Worm (Caenorhabditis elegans) whole organism, early embryonic: ENCODE data around the gene C46A5.4.

Experiments used
- B0310.2 ChIP-seq: sonication (generic microtip); optimal IDR thresholded peaks from 2 replicates; lab custom pipeline; 2016; ENCODE audit warnings: mild to moderate bottlenecking, missing genetic modification characterization, missing compliant biosample characterization
- F13C5.2 ChIP-seq: sonication (generic microtip); optimal IDR thresholded peaks from 2 replicates; lab custom pipeline; 2017; ENCODE audit warnings: mild to moderate bottlenecking, missing genetic modification characterization, inconsistent platforms, missing compliant biosample characterization
- aly-1 ChIP-seq: sonication (generic microtip); optimal IDR thresholded peaks from 2 replicates; lab custom pipeline; 2016; ENCODE audit warnings: missing genetic modification characterization, missing compliant biosample characterization
- ama-1 ChIP-seq: fragments of 150-350 bp; optimal IDR thresholded peaks from 2 replicates; lab custom pipeline; 2014
- ceh-13 ChIP-seq: fragments of 200-800 bp; sonication (Bioruptor generic); optimal IDR thresholded peaks from 2 replicates; lab custom pipeline; 2018; ENCODE audit warnings: mild to moderate bottlenecking, missing genetic modification characterization, missing compliant biosample characterization
- ceh-36 ChIP-seq: sonication (generic microtip); optimal IDR thresholded peaks from 2 replicates; lab custom pipeline; 2016; ENCODE audit warnings: missing genetic modification characterization, inconsistent platforms, missing compliant biosample characterization
- ets-7 ChIP-seq: sonication (generic microtip); optimal IDR thresholded peaks from 2 replicates; lab custom pipeline; 2016; ENCODE audit warnings: missing genotype, missing genetic modification characterization, missing compliant biosample characterization
- flt-1 ChIP-seq: fragments of 200-800 bp; sonication (Bioruptor generic); IDR thresholded peaks from 2 replicates; pipeline ENCODE4 v1.3.6; 2022; ENCODE audit warnings: missing genetic modification characterization, missing compliant biosample characterization
- hmbx-1 ChIP-seq: sonication (generic microtip); optimal IDR thresholded peaks from 2 replicates; lab custom pipeline; 2016; ENCODE audit warnings: mild to moderate bottlenecking, missing genetic modification characterization, missing compliant biosample characterization
- hmg-4 ChIP-seq: fragments of 200-800 bp; sonication (Bioruptor generic); optimal IDR thresholded peaks from 2 replicates; lab custom pipeline; 2018; ENCODE audit warnings: mild to moderate bottlenecking, missing genetic modification characterization, missing compliant biosample characterization
- hnd-1 ChIP-seq: sonication (generic microtip); optimal IDR thresholded peaks from 2 replicates; lab custom pipeline; 2016; ENCODE audit warnings: missing genetic modification characterization, missing compliant biosample characterization
- pes-1 ChIP-seq: fragments of 200-800 bp; sonication (Bioruptor generic); IDR thresholded peaks from 2 replicates; pipeline ENCODE4 v1.3.6; 2022; ENCODE audit warnings: missing genetic modification reagents, missing genetic modification characterization, missing compliant biosample characterization
- scrt-1 ChIP-seq: fragments of 200-800 bp; sonication (Bioruptor generic); IDR thresholded peaks from 2 replicates; pipeline ENCODE4 v1.3.6; 2022; ENCODE audit warnings: missing genetic modification characterization, missing compliant biosample characterization
- sea-1 ChIP-seq: fragments of 200-800 bp; sonication (Bioruptor generic); conservative IDR thresholded peaks from 2 replicates; pipeline ENCODE4 v1.3.6; 2022; ENCODE audit warnings: missing genetic modification characterization, missing compliant biosample characterization
- tbx-11 ChIP-seq: fragments of 200-800 bp; sonication (Bioruptor generic); IDR thresholded peaks from 2 replicates; pipeline ENCODE4 v1.3.6; 2022; ENCODE audit warnings: missing genetic modification characterization, missing compliant biosample characterization
- tbx-37 ChIP-seq: fragments of 200-800 bp; sonication (Bioruptor generic); conservative IDR thresholded peaks from 2 replicates; pipeline ENCODE4 v1.3.6; 2022; ENCODE audit warnings: missing genetic modification reagents, missing genetic modification characterization, missing compliant biosample characterization
- tra-4 ChIP-seq: sonication (generic microtip); optimal IDR thresholded peaks from 2 replicates; lab custom pipeline; 2017; ENCODE audit warnings: missing genetic modification characterization, missing compliant biosample characterization

C46A5.4 gene

DNA sequence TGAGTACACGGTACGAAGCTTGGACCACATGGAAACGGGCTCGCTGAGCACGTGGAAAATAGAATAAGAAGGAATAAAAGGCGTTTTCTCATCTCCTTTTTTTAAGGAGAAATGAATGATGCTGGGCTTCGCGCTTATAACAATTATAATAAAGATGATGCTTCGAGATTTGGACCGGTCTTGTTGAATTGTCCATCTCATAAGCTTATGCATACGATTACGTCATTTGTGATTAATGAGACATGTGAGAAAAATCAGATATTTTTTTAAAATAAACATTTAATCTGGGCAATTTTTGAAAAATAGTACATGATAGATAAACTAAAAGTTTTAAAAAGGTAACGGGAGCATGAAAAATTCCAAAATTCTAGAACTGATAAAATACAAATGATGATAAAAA is at the start of gene C46A5.4:
Gene C46A5.4, minus strand, starts transcription at position 101 of the 400 bp plus-strand sequence.
- TF ChIP-seq ama-1 (no peak), sea-1 (GFP tag; lab: Robert Waterston, UW) (no peak), B0310.2 (tag; lab: Kevin White, UChicago) (no peak), tbx-37 (GFP tag; lab: Robert Waterston, UW) (no peak), ets-7 (tag; lab: Kevin White, UChicago) (no peak), hmg-4 (GFP tag; lab: Kevin White, UChicago) (no peak)

ce11 chrIV:7804740-7805139 is 47.6 kb upstream of the C46A5.4 start, which contains the start of gene C33H5.2:
TSS of gene C33H5.2 (plus strand) at chrIV:7805040.
- TF ChIP-seq tra-4 (tag; lab: Kevin White, UChicago): no peak

DNA sequence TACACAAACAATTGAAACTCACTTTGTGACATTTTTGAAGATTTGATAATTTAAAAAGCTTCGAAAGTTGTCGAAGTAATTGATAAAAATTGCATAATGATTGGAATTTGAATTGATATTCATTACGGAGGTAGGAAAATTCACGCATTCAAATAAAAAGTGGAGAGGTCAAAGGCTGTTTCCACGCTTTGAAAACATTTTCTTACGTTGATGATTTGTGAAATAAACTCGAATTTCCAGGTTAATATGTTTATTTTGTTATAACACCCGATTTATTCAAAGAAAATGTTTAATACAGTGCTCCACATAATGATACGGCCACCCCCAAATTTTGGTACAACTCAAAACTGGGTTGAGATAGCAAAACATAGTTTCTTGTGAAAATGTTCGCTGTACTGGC is 46.1 kb upstream of the C46A5.4 start, which contains the start of gene C33H5.16:
Gene C33H5.16, minus strand, starts transcription at position 101 of the 400 bp plus-strand sequence.
- TF ChIP-seq hmg-4 (GFP tag; lab: Kevin White, UChicago) (no peak), B0310.2 (tag; lab: Kevin White, UChicago) (no peak), sea-1 (GFP tag; lab: Robert Waterston, UW) (no peak), tra-4 (tag; lab: Kevin White, UChicago) (no peak), pes-1 (GFP tag; lab: Robert Waterston, UW) (no peak), hmbx-1 (tag; lab: Kevin White, UChicago) (no peak), hnd-1 (tag; lab: Kevin White, UChicago) (no peak), ceh-36 (tag; lab: Kevin White, UChicago) (no peak), ceh-13 (GFP tag; lab: Kevin White, UChicago) (no peak), F13C5.2 (tag; lab: Kevin White, UChicago) (no peak), flt-1 (GFP tag; lab: Robert Waterston, UW) (no peak), aly-1 (tag; lab: Kevin White, UChicago) (no peak), tbx-37 (GFP tag; lab: Robert Waterston, UW) (no peak), scrt-1 (GFP tag; lab: Robert Waterston, UW) (no peak), ama-1 (no peak)

DNA sequence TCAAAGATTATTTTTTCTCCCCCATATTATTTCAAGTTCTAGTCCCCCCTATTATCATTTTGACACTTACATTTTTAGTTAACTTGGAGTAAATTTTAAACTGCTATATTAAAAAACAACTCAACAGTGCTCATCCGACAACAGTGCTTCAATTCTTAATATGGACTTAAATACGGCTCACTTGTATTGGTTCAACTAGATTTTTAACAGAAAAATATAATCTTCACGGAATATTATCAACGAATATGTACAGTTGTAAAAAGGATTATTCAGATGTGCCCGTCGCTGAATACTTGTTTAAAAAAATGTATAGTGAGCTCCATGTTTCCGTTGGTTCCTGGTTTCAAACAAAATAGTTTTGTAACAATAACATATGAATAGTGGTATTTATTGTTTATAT is 43.2 kb upstream of the C46A5.4 start:
- TF ChIP-seq scrt-1 (GFP tag; lab: Robert Waterston, UW) (no peak), tbx-11 (no peak), ama-1 (no peak), pes-1 (GFP tag; lab: Robert Waterston, UW) (no peak), flt-1 (GFP tag; lab: Robert Waterston, UW) (no peak)

ce11 chrIV:7796432-7797113 is 39.4 kb upstream of the C46A5.4 start, which contains the start of gene sgo-1:
TSS of gene sgo-1 (minus strand) at chrIV:7796482.
- no peak for TF ChIP-seq hmbx-1 (tag; lab: Kevin White, UChicago)

- TF ChIP-seq B0310.2 (tag; lab: Kevin White, UChicago) (no peak), scrt-1 (GFP tag; lab: Robert Waterston, UW) (no peak), ama-1 (no peak), flt-1 (GFP tag; lab: Robert Waterston, UW) (no peak), hnd-1 (tag; lab: Kevin White, UChicago) (no peak), ceh-36 (tag; lab: Kevin White, UChicago) (no peak)
These were observed 37.6 kb upstream of the C46A5.4 start, which contains the start of gene ntp-1 for ce11 chrIV:7794709-7795108. TSS of gene ntp-1 (minus strand) at chrIV:7794809.

DNA sequence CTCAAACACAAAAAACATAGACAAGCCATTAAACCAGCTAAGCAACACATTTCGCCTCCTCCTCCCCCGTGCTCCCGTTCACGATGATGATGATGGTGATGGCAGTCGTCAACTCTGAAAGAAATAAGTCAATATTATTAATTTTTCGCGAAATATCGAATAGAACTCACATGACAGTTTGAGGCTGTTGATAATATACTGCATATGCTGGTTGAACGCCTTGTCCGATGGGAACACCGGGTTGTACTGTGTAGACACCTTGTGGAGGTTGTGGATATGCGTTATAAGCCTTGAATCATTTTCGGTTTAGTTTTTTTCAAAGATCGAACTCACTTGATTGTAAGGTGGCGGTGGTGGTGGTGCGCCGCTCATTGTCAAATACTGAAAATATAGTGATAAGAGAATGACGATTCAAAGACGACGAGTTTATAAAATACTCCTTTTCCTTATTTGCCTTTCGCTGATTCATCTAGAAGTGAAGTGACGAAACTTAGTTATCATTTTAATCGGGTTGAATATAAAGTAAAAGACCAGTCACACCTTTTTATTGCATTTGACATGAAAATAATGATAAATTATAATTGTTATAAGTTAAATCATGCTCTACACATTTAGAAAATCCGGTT is 34.8 kb upstream of the C46A5.4 start, which contains the start of gene C33H5.13:
Gene C33H5.13, minus strand, starts transcription at position 443 of the 626 bp plus-strand sequence.
- no peak for TF ChIP-seq hmbx-1 (tag; lab: Kevin White, UChicago)
- no peak for TF ChIP-seq pes-1 (GFP tag; lab: Robert Waterston, UW)

DNA sequence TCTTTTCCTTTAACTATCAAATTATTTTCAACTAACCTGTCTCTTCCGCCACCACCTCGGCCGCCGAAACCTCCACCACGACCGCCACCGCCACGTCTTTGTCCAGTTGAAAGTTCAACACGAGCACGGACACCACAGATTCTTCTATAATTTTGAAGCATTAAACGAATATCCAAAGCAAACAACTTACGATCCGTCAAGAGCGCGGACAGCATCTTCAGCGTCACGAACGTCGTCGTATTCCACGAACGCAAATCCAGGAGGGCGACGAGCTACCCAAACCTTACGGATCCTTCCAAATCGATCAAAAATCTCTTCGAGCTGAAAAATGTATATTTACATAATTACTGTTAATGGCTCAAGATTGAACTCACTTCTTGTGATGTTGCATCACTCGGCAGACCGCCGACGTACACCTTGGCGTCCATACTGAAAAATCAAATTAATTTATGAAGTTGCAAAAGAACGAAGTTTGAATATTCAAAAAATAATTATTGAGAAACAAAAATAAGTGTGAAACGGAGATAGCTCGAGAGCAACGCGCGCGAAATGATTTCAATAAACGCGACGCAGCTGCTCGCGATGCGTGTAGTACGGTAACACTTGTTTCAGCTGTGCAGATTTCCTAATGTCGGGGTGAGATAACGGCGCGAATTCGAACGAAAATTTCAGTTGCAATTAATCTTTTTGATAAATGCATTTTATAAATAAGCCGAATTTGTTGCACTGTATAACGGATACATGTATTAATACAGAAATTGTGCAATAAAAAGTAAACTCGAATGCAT is 33.9 kb upstream of the C46A5.4 start, which contains the start of gene rsp-6:
Gene rsp-6, minus strand, starts transcription at position 429 of the 788 bp plus-strand sequence.
- no peak for TF ChIP-seq hmbx-1 (tag; lab: Kevin White, UChicago)
- peak; percentile 84 for TF ChIP-seq F13C5.2 (tag; lab: Kevin White, UChicago)
- TF ChIP-seq ama-1: peak; percentile 41
- TF ChIP-seq tra-4 (tag; lab: Kevin White, UChicago): no peak
